Fruit fly (Drosophila melanogaster): ENCODE results near the gene Rpn7.

Gene Rpn7

dm6 chr3R:22470064-22470463 lies 8.2 kb upstream of the Rpn7 start:
- TF ChIP-seq Myc (optimal IDR thresholded peaks at IDR 0.05) (no peak), Hr83 (GFP tag; optimal IDR thresholded peaks at IDR 0.05; ENCODE audit: poor library complexity, severe bottlenecking) (no peak), Jra (GFP tag; optimal IDR thresholded peaks at IDR 0.05) (no peak), ey (GFP tag; optimal IDR thresholded peaks at IDR 0.05) (no peak), Hnf4 (GFP tag; optimal IDR thresholded peaks at IDR 0.05) (no peak), HLH106 (tag; optimal IDR thresholded peaks at IDR 0.05) (no peak), GATAd (GFP tag; optimal IDR thresholded peaks at IDR 0.05) (no peak), CG9705 (GFP tag; optimal IDR thresholded peaks at IDR 0.05) (no peak), Hr78 (GFP tag; optimal IDR thresholded peaks at IDR 0.05) (no peak), N (GFP tag; optimal IDR thresholded peaks at IDR 0.05) (no peak), br (GFP tag; optimal IDR thresholded peaks at IDR 0.05) (no peak), woc (GFP tag; optimal IDR thresholded peaks at IDR 0.05) (no peak), CrebA (GFP tag; optimal IDR thresholded peaks at IDR 0.05; ENCODE audit: borderline replicate concordance) (no peak), psq (GFP tag; optimal IDR thresholded peaks at IDR 0.05) (no peak), lola (GFP tag; optimal IDR thresholded peaks at IDR 0.05) (no peak), rgr (GFP tag; optimal IDR thresholded peaks at IDR 0.05) (no peak), Rel (GFP tag; optimal IDR thresholded peaks at IDR 0.05) (no peak), Rel (tag; optimal IDR thresholded peaks at IDR 0.05) (no peak), Abd-B (GFP tag; optimal IDR thresholded peaks at IDR 0.05) (no peak)

- TF ChIP-seq pan (optimal IDR thresholded peaks at IDR 0.05) (no peak), dl (GFP tag; optimal IDR thresholded peaks at IDR 0.05; ENCODE audit: insufficient read depth in 1 of 2, partially characterized antibody in 2 of 2) (no peak), fru (GFP tag; optimal IDR thresholded peaks at IDR 0.05) (peak; percentile 79), jim (GFP tag; optimal IDR thresholded peaks at IDR 0.05) (no peak), ey (GFP tag; optimal IDR thresholded peaks at IDR 0.05) (peak; percentile 78), foxo (GFP tag; optimal IDR thresholded peaks at IDR 0.05) (peak in 1 of 2 experiments; percentile 74), CG32264 (GFP tag; optimal IDR thresholded peaks at IDR 0.05) (peak; percentile 6), CG9705 (GFP tag; optimal IDR thresholded peaks at IDR 0.05) (no peak), dsf (GFP tag; optimal IDR thresholded peaks at IDR 0.05; ENCODE audit: borderline replicate concordance) (no peak), sv (GFP tag; optimal IDR thresholded peaks at IDR 0.05) (peak; percentile 69), Abd-B (GFP tag; optimal IDR thresholded peaks at IDR 0.05) (no peak), HLH106 (tag; optimal IDR thresholded peaks at IDR 0.05) (peak; percentile 67), br (GFP tag; optimal IDR thresholded peaks at IDR 0.05) (peak; percentile 74), brk (GFP tag; optimal IDR thresholded peaks at IDR 0.05) (no peak), Sp1 (GFP tag; optimal IDR thresholded peaks at IDR 0.05) (peak; percentile 57), woc (GFP tag; optimal IDR thresholded peaks at IDR 0.05) (peak; percentile 21), rgr (GFP tag; optimal IDR thresholded peaks at IDR 0.05) (peak; percentile 59), OdsH (GFP tag; optimal IDR thresholded peaks at IDR 0.05) (peak; percentile 43), psq (GFP tag; optimal IDR thresholded peaks at IDR 0.05) (no peak), h (GFP tag; optimal IDR thresholded peaks at IDR 0.05) (peak; percentile 74)
Measured at dm6 chr3R:22468829-22469487, 7.1 kb upstream of the Rpn7 start.

dm6 chr3R:22467939-22468571 lies 6.2 kb upstream of the Rpn7 start, which contains the start of the genes CG5377 and Nrx-1:
TSS of gene CG5377 (minus strand) at chr3R:22468157.
TSS of gene Nrx-1 (plus strand) at chr3R:22468512.
- TF ChIP-seq ey (GFP tag; optimal IDR thresholded peaks at IDR 0.05) (no peak), GATAd (GFP tag; optimal IDR thresholded peaks at IDR 0.05) (peak; percentile 3), sv (GFP tag; optimal IDR thresholded peaks at IDR 0.05) (no peak), Hnf4 (GFP tag; optimal IDR thresholded peaks at IDR 0.05) (no peak), N (GFP tag; optimal IDR thresholded peaks at IDR 0.05) (no peak)

dm6 chr3R:22465984-22466530 lies 4.2 kb upstream of the Rpn7 start, which contains the start of gene Pebp1:
TSS of gene Pebp1 (plus strand) at chr3R:22466034.
- no peak for TF ChIP-seq tai (GFP tag; optimal IDR thresholded peaks at IDR 0.05)
- no peak for TF ChIP-seq foxo (GFP tag; optimal IDR thresholded peaks at IDR 0.05)
- no peak for TF ChIP-seq N (GFP tag; optimal IDR thresholded peaks at IDR 0.05)
- no peak for TF ChIP-seq br (GFP tag; optimal IDR thresholded peaks at IDR 0.05)
- no peak for TF ChIP-seq h (GFP tag; optimal IDR thresholded peaks at IDR 0.05)
- no peak for TF ChIP-seq woc (GFP tag; optimal IDR thresholded peaks at IDR 0.05)
- TF ChIP-seq Vsx2 (GFP tag; optimal IDR thresholded peaks at IDR 0.05; ENCODE audit: partially characterized antibody), result no peak
- TF ChIP-seq psq (GFP tag; optimal IDR thresholded peaks at IDR 0.05), result no peak
- no peak for TF ChIP-seq CrebA (GFP tag; optimal IDR thresholded peaks at IDR 0.05; ENCODE audit: borderline replicate concordance)
- TF ChIP-seq Rel (GFP tag; optimal IDR thresholded peaks at IDR 0.05), result no peak
- TF ChIP-seq Rel (tag; optimal IDR thresholded peaks at IDR 0.05), result no peak
- no peak for TF ChIP-seq Abd-B (GFP tag; optimal IDR thresholded peaks at IDR 0.05)

Measured in whole organism, wandering third instar larva.